Worm (Caenorhabditis elegans) whole organism, early embryonic: ENCODE measurements around the gene rps-22.

Source experiments
- B0310.2 ChIP-seq: sonication (generic microtip); optimal IDR thresholded peaks from 2 replicates; lab custom pipeline; 2016; ENCODE audit warnings: mild to moderate bottlenecking, missing genetic modification characterization, missing compliant biosample characterization
- ama-1 ChIP-seq: fragments of 150-350 bp; optimal IDR thresholded peaks from 2 replicates; lab custom pipeline; 2014
- flt-1 ChIP-seq: fragments of 200-800 bp; sonication (Bioruptor generic); IDR thresholded peaks from 2 replicates; pipeline ENCODE4 v1.3.6; 2022; ENCODE audit warnings: missing genetic modification characterization, missing compliant biosample characterization

ce11 chrIII:1934141-1934540, 16.2 kb upstream of the rps-22 start:
- TF ChIP-seq ama-1 (lab: Kevin White, UChicago): no peak
- TF ChIP-seq flt-1 (GFP tag; lab: Robert Waterston, UW): no peak
- no peak for TF ChIP-seq B0310.2 (tag; lab: Kevin White, UChicago)
